Fruit fly (Drosophila melanogaster): ENCODE data around the gene bora.
A peak's percentile ranks its signal among the peaks of the same experiment; 100 is the strongest.

bora gene

dm6 chr3L:18620988-18621734, 1.3 kb upstream of the bora start (continued):
- no peak for TF ChIP-seq CG6276 (GFP tag; optimal IDR thresholded peaks at IDR 0.05)
- peak; percentile 54 for TF ChIP-seq CG3919 (GFP tag; optimal IDR thresholded peaks at IDR 0.05)
- peak; percentile 34 for TF ChIP-seq topi (GFP tag; optimal IDR thresholded peaks at IDR 0.05)
- TF ChIP-seq Eip75B (GFP tag; optimal IDR thresholded peaks at IDR 0.05): peak; percentile 19
- peak; percentile 48 for TF ChIP-seq pdm3 (GFP tag; optimal IDR thresholded peaks at IDR 0.05)
- peak; percentile 4 for TF ChIP-seq CG11762 (GFP tag; optimal IDR thresholded peaks at IDR 0.05; ENCODE audit: insufficient read depth)
- TF ChIP-seq net (GFP tag; optimal IDR thresholded peaks at IDR 0.05): peak; percentile 40
- peak; percentile 27 for TF ChIP-seq CG7368 (GFP tag; optimal IDR thresholded peaks at IDR 0.05)
- TF ChIP-seq CG11294 (GFP tag; IDR thresholded peaks at IDR 0.05): 0 out of 2 replicates have a peak, but pooled peaks have one; percentile 12
- TF ChIP-seq salr (GFP tag; optimal IDR thresholded peaks at IDR 0.05): no peak
- no peak for TF ChIP-seq dac (GFP tag; optimal IDR thresholded peaks at IDR 0.05)
- TF ChIP-seq Ets96B (tag; optimal IDR thresholded peaks at IDR 0.05): no peak
- no peak for TF ChIP-seq CG9139 (GFP tag; optimal IDR thresholded peaks at IDR 0.05)
- TF ChIP-seq Met (GFP tag; optimal IDR thresholded peaks at IDR 0.05): peak; percentile 50

- TF ChIP-seq svp (GFP tag): peak; percentile 59
- no peak for TF ChIP-seq CG6808 (GFP tag; optimal IDR thresholded peaks at IDR 0.05)
- no peak for TF ChIP-seq CG1621 (tag; optimal IDR thresholded peaks at IDR 0.05)
- TF ChIP-seq CG11294 (GFP tag; IDR thresholded peaks at IDR 0.05): no peak
- no peak for TF ChIP-seq CG11902 (GFP tag; optimal IDR thresholded peaks at IDR 0.05)
- no peak for TF ChIP-seq CG3032 (tag; optimal IDR thresholded peaks at IDR 0.05)
- TF ChIP-seq CG6163 (GFP tag; IDR thresholded peaks at IDR 0.05): no peak
- peak; percentile 32 for TF ChIP-seq CG6276 (GFP tag; optimal IDR thresholded peaks at IDR 0.05)
- TF ChIP-seq Blimp-1 (GFP tag; optimal IDR thresholded peaks at IDR 0.05): no peak
- no peak for TF ChIP-seq Hr38 (GFP tag; optimal IDR thresholded peaks at IDR 0.05)
- no peak for TF ChIP-seq achi (GFP tag; optimal IDR thresholded peaks at IDR 0.05)
- TF ChIP-seq CG16779 (tag; optimal IDR thresholded peaks at IDR 0.05): peak; percentile 49
- TF ChIP-seq salr (GFP tag; optimal IDR thresholded peaks at IDR 0.05): no peak
- TF ChIP-seq CG6792 (GFP tag; optimal IDR thresholded peaks at IDR 0.05): no peak
- no peak for TF ChIP-seq vri (GFP tag; optimal IDR thresholded peaks at IDR 0.05)
- TF ChIP-seq cyc (GFP tag; optimal IDR thresholded peaks at IDR 0.05): no peak
- no peak for TF ChIP-seq Sox102F (GFP tag; optimal IDR thresholded peaks at IDR 0.05)
- no peak for TF ChIP-seq CG10669 (GFP tag; optimal IDR thresholded peaks at IDR 0.05)
- TF ChIP-seq CG15336 (GFP tag; IDR thresholded peaks at IDR 0.05): no peak
- no peak for TF ChIP-seq fd59A (GFP tag; optimal IDR thresholded peaks at IDR 0.05)
- TF ChIP-seq CG32006 (GFP tag; optimal IDR thresholded peaks at IDR 0.05): peak; percentile 3
- TF ChIP-seq ss (GFP tag; optimal IDR thresholded peaks at IDR 0.05): peak; percentile 33 to 51
- TF ChIP-seq spab (GFP tag; optimal IDR thresholded peaks at IDR 0.05): no peak
- TF ChIP-seq CG11762 (GFP tag; optimal IDR thresholded peaks at IDR 0.05; ENCODE audit: insufficient read depth): no peak
- peak; percentile 78 for TF ChIP-seq Eip78C (GFP tag)
- TF ChIP-seq CG31627 (GFP tag; optimal IDR thresholded peaks at IDR 0.05): no peak
- TF ChIP-seq fkh (GFP tag; optimal IDR thresholded peaks at IDR 0.05): no peak
- no peak for TF ChIP-seq Sox14 (GFP tag; optimal IDR thresholded peaks at IDR 0.05)
Observed at dm6 chr3L:18621735-18622421, 614 bp upstream of the bora start, which contains the start of gene not. Gene not, minus strand, starts transcription at chr3L:18622129.
